Fruit fly (Drosophila melanogaster) whole organism, embryonic: ENCODE data around the gene Elal.

Source experiments
- C15 ChIP-seq: fragments of 200-800 bp; sonication (Bioruptor generic); IDR thresholded peaks from 3 replicates; pipeline ENCODE4 v1.3.6; 2022; ENCODE audit warnings: missing biosample characterization, missing genetic modification characterization
- CG11398 ChIP-seq: fragments of 200-800 bp; sonication (Bioruptor generic); optimal IDR thresholded peaks from 2 replicates; lab custom pipeline; 2016; ENCODE audit warnings: missing biosample characterization, missing genetic modification characterization
- CG11723 ChIP-seq: fragments of 200-800 bp; sonication (Bioruptor generic); optimal IDR thresholded peaks from 2 replicates; lab custom pipeline; 2017; ENCODE audit warnings: missing biosample characterization, mild to moderate bottlenecking, missing genetic modification characterization
- CG12104 ChIP-seq: fragments of 200-800 bp; sonication (Bioruptor generic); optimal IDR thresholded peaks from 3 replicates; lab custom pipeline; 2016; ENCODE audit warnings: missing biosample characterization, missing genetic modification characterization
- CG12391 ChIP-seq: fragments of 200-800 bp; sonication (Bioruptor generic); optimal IDR thresholded peaks from 3 replicates; lab custom pipeline; 2018; ENCODE audit warnings: missing biosample characterization, mild to moderate bottlenecking, missing genetic modification characterization, moderate library complexity
- CG12744 ChIP-seq: fragments of 200-800 bp; sonication (Bioruptor generic); optimal IDR thresholded peaks from 2 replicates; lab custom pipeline; 2016; ENCODE audit warnings: missing biosample characterization, missing genetic modification characterization
- CG12942 ChIP-seq: fragments of 200-800 bp; sonication (Bioruptor generic); optimal IDR thresholded peaks from 3 replicates; lab custom pipeline; 2016; ENCODE audit warnings: missing biosample characterization, missing genetic modification characterization
- CG13775 ChIP-seq: fragments of 200-800 bp; sonication (Bioruptor generic); optimal IDR thresholded peaks from 3 replicates; lab custom pipeline; 2017; ENCODE audit warnings: missing biosample characterization, mild to moderate bottlenecking, missing genetic modification characterization
- CG15073 ChIP-seq: fragments of 200-800 bp; sonication (Bioruptor generic); optimal IDR thresholded peaks from 2 replicates; lab custom pipeline; 2016; ENCODE audit warnings: missing biosample characterization, missing genetic modification characterization
- CG1529 ChIP-seq: fragments of 200-800 bp; sonication (Bioruptor generic); optimal IDR thresholded peaks from 3 replicates; lab custom pipeline; 2018; ENCODE audit warnings: missing biosample characterization, missing genetic modification characterization
- CG1603 ChIP-seq: fragments of 200-800 bp; sonication (Bioruptor generic); optimal IDR thresholded peaks from 2 replicates; lab custom pipeline; 2019; ENCODE audit warnings: missing biosample characterization, mild to moderate bottlenecking, missing genetic modification characterization, moderate library complexity
- CG16815 ChIP-seq: fragments of 200-800 bp; sonication (Bioruptor generic); optimal IDR thresholded peaks from 3 replicates; lab custom pipeline; 2017; ENCODE audit warnings: missing biosample characterization, mild to moderate bottlenecking, missing genetic modification characterization
- CG17385 ChIP-seq: fragments of 200-800 bp; sonication (Bioruptor generic); optimal IDR thresholded peaks from 3 replicates; lab custom pipeline; 2018; ENCODE audit warnings: missing biosample characterization, mild to moderate bottlenecking, missing genetic modification characterization
- CG18262 ChIP-seq: fragments of 200-800 bp; optimal IDR thresholded peaks from 3 replicates; lab custom pipeline; 2019; ENCODE audit warnings: missing biosample characterization, mild to moderate bottlenecking, missing genetic modification characterization, moderate library complexity
- CG31224 ChIP-seq: fragments of 200-800 bp; sonication (Bioruptor generic); IDR thresholded peaks from 2 replicates; pipeline ENCODE4 v1.3.6; 2022; ENCODE audit warnings: missing biosample characterization, missing genetic modification characterization
- CG42726 ChIP-seq: fragments of 200-800 bp; sonication (Bioruptor generic); IDR thresholded peaks from 2 replicates; pipeline ENCODE4 v1.3.6; 2022; ENCODE audit warnings: missing biosample characterization, missing genetic modification characterization; ENCODE audit not compliant: partially characterized antibody
- CG4360 ChIP-seq: fragments of 200-800 bp; sonication (Bioruptor generic); IDR thresholded peaks from 2 replicates; pipeline ENCODE4 v1.3.6; 2022; ENCODE audit warnings: missing biosample characterization, missing genetic modification characterization
- CG4730 ChIP-seq: fragments of 200-800 bp; sonication (Bioruptor generic); IDR thresholded peaks from 2 replicates; pipeline ENCODE4 v1.3.6; 2022; ENCODE audit warnings: missing biosample characterization, missing genetic modification characterization
- CG6272 ChIP-seq: fragments of 200-800 bp; sonication (Bioruptor generic); IDR thresholded peaks from 2 replicates; pipeline ENCODE4 v1.3.6; 2022; ENCODE audit warnings: missing biosample characterization, missing genetic modification characterization
- CG8359 ChIP-seq: fragments of 200-800 bp; sonication (Bioruptor generic); optimal IDR thresholded peaks from 2 replicates; lab custom pipeline; 2017; ENCODE audit warnings: missing biosample characterization, mild to moderate bottlenecking, missing genetic modification characterization, borderline replicate concordance
- CG9727 ChIP-seq: fragments of 200-800 bp; sonication (Bioruptor generic); optimal IDR thresholded peaks from 3 replicates; lab custom pipeline; 2017; ENCODE audit warnings: missing biosample characterization, mild to moderate bottlenecking, missing genetic modification characterization
- CrebB ChIP-seq: fragments of 200-800 bp; sonication (Bioruptor generic); optimal IDR thresholded peaks from 3 replicates; lab custom pipeline; 2018; ENCODE audit warnings: missing biosample characterization, mild to moderate bottlenecking, missing genetic modification characterization
- D19A ChIP-seq: fragments of 200-800 bp; optimal IDR thresholded peaks from 3 replicates; lab custom pipeline; 2019; ENCODE audit warnings: missing biosample characterization, mild to moderate bottlenecking, missing genetic modification characterization, moderate library complexity
- Drgx ChIP-seq: fragments of 200-800 bp; sonication (Bioruptor generic); IDR thresholded peaks from 2 replicates; pipeline ENCODE4 v1.3.6; 2022; ENCODE audit warnings: missing biosample characterization, missing genetic modification characterization
- ERR ChIP-seq: fragments of 200-800 bp; sonication (Bioruptor generic); optimal IDR thresholded peaks from 2 replicates; lab custom pipeline; 2016; ENCODE audit warnings: missing biosample characterization, missing genetic modification characterization
- Gug ChIP-seq: fragments of 200-800 bp; sonication (Bioruptor generic); IDR thresholded peaks from 4 replicates; pipeline ENCODE4 v1.3.6; 2022; ENCODE audit warnings: missing biosample characterization, missing genetic modification characterization
- H2.0 ChIP-seq: fragments of 200-800 bp; sonication (Bioruptor generic); IDR thresholded peaks from 2 replicates; pipeline ENCODE4 v1.3.6; 2022; ENCODE audit warnings: missing biosample characterization, missing genetic modification characterization
- HLH54F ChIP-seq: fragments of 200-800 bp; sonication (Bioruptor generic); optimal IDR thresholded peaks from 3 replicates; lab custom pipeline; 2016; ENCODE audit warnings: missing biosample characterization, missing genetic modification characterization
- Hand ChIP-seq: fragments of 200-800 bp; sonication (Bioruptor generic); optimal IDR thresholded peaks from 2 replicates; lab custom pipeline; 2017; ENCODE audit warnings: mild to moderate bottlenecking, missing biosample characterization, missing genetic modification reagents, missing genetic modification characterization
- Hr3 ChIP-seq: fragments of 200-800 bp; sonication (Bioruptor generic); optimal IDR thresholded peaks from 3 replicates; lab custom pipeline; 2016; ENCODE audit warnings: missing biosample characterization, missing genetic modification characterization
- MBD-R2 ChIP-seq: fragments of 200-800 bp; sonication (Bioruptor generic); IDR thresholded peaks from 2 replicates; pipeline ENCODE4 v1.3.6; 2022; ENCODE audit warnings: missing biosample characterization, missing genetic modification characterization
- Mad ChIP-seq: fragments of 200-800 bp; sonication (Bioruptor generic); optimal IDR thresholded peaks from 2 replicates; lab custom pipeline; 2016; ENCODE audit warnings: missing biosample characterization, missing genetic modification characterization
- Med ChIP-seq: fragments of 200-800 bp; sonication (Bioruptor generic); peaks from one replicate; lab custom pipeline; 2016; ENCODE audit warnings: missing biosample characterization, missing genetic modification characterization, mild to moderate bottlenecking, inconsistent platforms, moderate library complexity
- Pdp1 ChIP-seq, 2 experiments: fragments of 200-800 bp; sonication (Bioruptor generic); optimal IDR thresholded peaks; 3 replicates each; lab custom pipeline; 2016; ENCODE audit warnings: missing biosample characterization in 2 of 2, missing genetic modification characterization in 2 of 2, mild to moderate bottlenecking in 1 of 2, moderate library complexity in 1 of 2
- Side ChIP-seq: fragments of 200-800 bp; sonication (Bioruptor generic); optimal IDR thresholded peaks from 2 replicates; lab custom pipeline; 2016; ENCODE audit warnings: missing biosample characterization, missing genetic modification characterization
- bbx ChIP-seq: fragments of 200-800 bp; sonication (Bioruptor generic); IDR thresholded peaks from 2 replicates; pipeline ENCODE4 v1.3.6; 2022; ENCODE audit warnings: missing biosample characterization, missing genetic modification characterization; ENCODE audit not compliant: partially characterized antibody
- cas ChIP-seq: fragments of 200-800 bp; sonication (Bioruptor generic); IDR thresholded peaks from 2 replicates; pipeline ENCODE4 v1.3.6; 2022; ENCODE audit warnings: missing biosample characterization, missing genetic modification characterization
- chn ChIP-seq: fragments of 200-800 bp; sonication (Bioruptor generic); optimal IDR thresholded peaks from 2 replicates; lab custom pipeline; 2016; ENCODE audit warnings: missing biosample characterization, missing genetic modification characterization
- dm ChIP-seq: fragments of 200-800 bp; sonication (Bioruptor generic); optimal IDR thresholded peaks from 3 replicates; lab custom pipeline; 2016; ENCODE audit warnings: missing biosample characterization, missing genetic modification characterization
- eve ChIP-seq, 2 experiments: fragments of >200 bp; optimal IDR thresholded peaks; 2 replicates each; lab custom pipeline; 2017; ENCODE audit warnings: missing biosample characterization in 2 of 2, missing genetic modification characterization in 2 of 2
- gfzf ChIP-seq: fragments of 200-800 bp; sonication (Bioruptor generic); optimal IDR thresholded peaks from 2 replicates; lab custom pipeline; 2016; ENCODE audit warnings: missing biosample characterization, mild to moderate bottlenecking, missing genetic modification characterization, moderate library complexity
- inv ChIP-seq: fragments of 200-800 bp; sonication (Bioruptor generic); IDR thresholded peaks from 2 replicates; pipeline ENCODE4 v1.3.6; 2022; ENCODE audit warnings: missing biosample characterization, missing genetic modification characterization; ENCODE audit not compliant: partially characterized antibody
- klu ChIP-seq: fragments of 200-800 bp; sonication (Bioruptor generic); IDR thresholded peaks from 2 replicates; pipeline ENCODE4 v1.3.6; 2022; ENCODE audit warnings: missing biosample characterization, missing genetic modification characterization
- lmd ChIP-seq: fragments of 200-800 bp; sonication (Bioruptor generic); IDR thresholded peaks from 2 replicates; pipeline ENCODE4 v1.3.6; 2022; ENCODE audit warnings: missing biosample characterization, missing genetic modification characterization
- rib ChIP-seq: fragments of 200-800 bp; sonication (Bioruptor generic); IDR thresholded peaks from 2 replicates; pipeline ENCODE4 v1.3.6; 2022; ENCODE audit warnings: missing biosample characterization, missing genetic modification characterization
- row ChIP-seq: fragments of 200-800 bp; sonication (Bioruptor generic); IDR thresholded peaks from 3 replicates; pipeline ENCODE4 v1.3.6; 2022; ENCODE audit warnings: missing biosample characterization, missing genetic modification characterization
- sens ChIP-seq: fragments of 200-800 bp; sonication (Bioruptor generic); peaks from one replicate; lab custom pipeline; 2016; ENCODE audit warnings: missing biosample characterization, missing genetic modification characterization
- sisA ChIP-seq: fragments of 200-800 bp; sonication (Bioruptor generic); IDR thresholded peaks from 2 replicates; pipeline ENCODE4 v1.3.6; 2022; ENCODE audit warnings: missing biosample characterization, missing genetic modification characterization
- slbo ChIP-seq: fragments of 200-800 bp; sonication (Bioruptor generic); IDR thresholded peaks from 2 replicates; pipeline ENCODE4 v1.3.6; 2022; ENCODE audit warnings: missing biosample characterization, missing genetic modification characterization
- stwl ChIP-seq: fragments of 200-800 bp; sonication (Bioruptor generic); optimal IDR thresholded peaks from 3 replicates; lab custom pipeline; 2018; ENCODE audit warnings: missing biosample characterization, mild to moderate bottlenecking, missing genetic modification characterization, moderate library complexity
- tgo ChIP-seq: fragments of 200-800 bp; sonication (Bioruptor generic); IDR thresholded peaks from 3 replicates; pipeline ENCODE4 v1.3.6; 2022; ENCODE audit warnings: missing biosample characterization, missing genetic modification characterization
- ttk ChIP-seq: fragments of 200-800 bp; sonication (Bioruptor generic); IDR thresholded peaks from 2 replicates; pipeline ENCODE4 v2.1.2; 2022; ENCODE audit warnings: missing biosample characterization, missing genetic modification characterization

Gene Elal

DNA sequence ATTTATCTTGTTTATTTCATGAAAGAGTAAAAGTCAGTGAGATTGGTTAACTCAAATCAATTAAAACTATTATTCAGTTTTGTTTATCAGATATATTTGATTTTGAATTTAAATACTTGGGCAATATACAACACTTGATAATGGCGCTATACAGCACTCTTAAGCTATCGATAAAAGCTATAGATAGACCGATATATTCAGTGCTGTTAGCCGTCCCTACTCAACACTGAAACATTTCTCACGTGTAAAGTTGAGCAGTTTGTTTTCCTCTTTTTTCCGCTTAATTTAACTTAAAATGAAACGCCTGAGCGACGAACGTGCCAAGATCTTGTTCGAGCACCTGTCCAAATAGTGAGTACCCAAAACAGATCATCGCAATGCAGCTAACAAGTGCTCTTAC is 14.7 kb upstream of the Elal start, which contains the start of gene CG7006 (continued):
- peak; percentile 69 for TF ChIP-seq inv (GFP tag; lab: Robert Waterston, UW)
- peak; percentile 87 for TF ChIP-seq HLH54F (GFP tag; lab: Kevin White, UChicago)
- peak; percentile 68; the same call in 1 of the 2 replicates for TF ChIP-seq lmd (GFP tag; lab: Robert Waterston, UW)
- peak; percentile 13 for TF ChIP-seq CG15073 (GFP tag; lab: Kevin White, UChicago)
- TF ChIP-seq CG18262 (tag; lab: Kevin White, UChicago) = no peak
- peak; percentile 81 for TF ChIP-seq ERR
- TF ChIP-seq Pdp1 (GFP tag; optimal IDR thresholded peaks at IDR 0.05; lab: Kevin White, UChicago) = peak; percentile 65 to 78
- TF ChIP-seq dm (GFP tag; lab: Kevin White, UChicago) = peak; percentile 94
- peak; percentile 86 for TF ChIP-seq CG1603 (tag; lab: Kevin White, UChicago)
- TF ChIP-seq CG12942 (GFP tag; lab: Kevin White, UChicago) = peak; percentile 78
- peak; percentile 81 for TF ChIP-seq MBD-R2 (GFP tag; lab: Robert Waterston, UW)
- peak; percentile 46 for TF ChIP-seq CG11398 (GFP tag; lab: Kevin White, UChicago)
- no peak for TF ChIP-seq Drgx
- TF ChIP-seq cas (GFP tag; lab: Robert Waterston, UW) = no peak
- TF ChIP-seq ttk (GFP tag; lab: Robert Waterston, UW) = peak; percentile 52
- 0 out of 2 replicates have a peak, but pooled peaks have one; percentile 33 for TF ChIP-seq rib (GFP tag; lab: Robert Waterston, UW)
- TF ChIP-seq CG12744 (GFP tag; lab: Kevin White, UChicago) = peak; percentile 68
- peak; percentile 63 for TF ChIP-seq CG17385
- TF ChIP-seq D19A (tag; lab: Kevin White, UChicago) = no peak
- no peak for TF ChIP-seq C15 (GFP tag; lab: Robert Waterston, UW)
- TF ChIP-seq row (GFP tag; lab: Robert Waterston, UW) = peak; percentile 27; the same call in 1 of the 3 replicates
- peak; percentile 96 for TF ChIP-seq Med (GFP tag; lab: Kevin White, UChicago)
- no peak for TF ChIP-seq CG12104 (GFP tag; lab: Kevin White, UChicago)
- peak; percentile 2 for TF ChIP-seq CrebB (tag; lab: Kevin White, UChicago)
- peak; percentile 61 for TF ChIP-seq CG42726 (GFP tag; lab: Robert Waterston, UW)
- TF ChIP-seq CG1529 (GFP tag; lab: Kevin White, UChicago) = no peak
- TF ChIP-seq CG8359 (GFP tag; lab: Kevin White, UChicago) = no peak
- no peak for TF ChIP-seq CG4360 (GFP tag; lab: Robert Waterston, UW)
- peak; percentile 50 for TF ChIP-seq Mad (GFP tag; lab: Kevin White, UChicago)
- TF ChIP-seq H2.0 = peak; percentile 69
- peak; percentile 39; the same call in 1 of the 2 replicates for TF ChIP-seq CG31224 (GFP tag; lab: Robert Waterston, UW)
- peak; percentile 41 for TF ChIP-seq gfzf (GFP tag; lab: Kevin White, UChicago)
- TF ChIP-seq klu = peak; percentile 62; the same call in 1 of the 2 replicates
- peak; percentile 62 for TF ChIP-seq CG16815
- TF ChIP-seq eve (GFP tag; optimal IDR thresholded peaks at IDR 0.05; lab: Kevin White, UChicago) = no peak
- peak; percentile 62 for TF ChIP-seq Hr3
- peak; percentile 10 for TF ChIP-seq CG9727
- peak; percentile 68 for TF ChIP-seq chn
- TF ChIP-seq tgo = no peak
- TF ChIP-seq CG13775 (GFP tag; lab: Kevin White, UChicago) = no peak
- no peak for TF ChIP-seq CG11723
- peak; percentile 95 for TF ChIP-seq stwl (tag; lab: Kevin White, UChicago)
- TF ChIP-seq sens (GFP tag; lab: Kevin White, UChicago) = peak; percentile 87
- TF ChIP-seq sisA (GFP tag; lab: Robert Waterston, UW) = peak; percentile 51; the same call in 1 of the 2 replicates
- TF ChIP-seq CG4730 (GFP tag; lab: Robert Waterston, UW) = 0 out of 2 replicates have a peak, but pooled peaks have one; percentile 33
- peak; percentile 92 for TF ChIP-seq slbo (GFP tag; lab: Robert Waterston, UW)
- TF ChIP-seq Side (GFP tag; lab: Kevin White, UChicago) = peak; percentile 69
- peak; percentile 76 for TF ChIP-seq bbx (GFP tag; lab: Robert Waterston, UW)
- no peak for TF ChIP-seq Hand (GFP tag; lab: Kevin White, UChicago)
- no peak; the same call in 2 of the 4 replicates for TF ChIP-seq Gug (GFP tag; lab: Robert Waterston, UW)
- peak; percentile 55 for TF ChIP-seq CG12391 (tag; lab: Kevin White, UChicago)
- TF ChIP-seq CG6272 (GFP tag; lab: Robert Waterston, UW) = peak; percentile 29; the same call in 1 of the 2 replicates
